Worm (Caenorhabditis elegans) whole organism, late embryonic: ENCODE measurements around the gene vglu-3.

Experiments
- F13H6.1 ChIP-seq: sonication (generic microtip); optimal IDR thresholded peaks from 2 replicates; lab custom pipeline; 2016; ENCODE audit warnings: missing genetic modification characterization, missing compliant biosample characterization
- Y22D7AL.16 ChIP-seq: sonication (generic microtip); optimal IDR thresholded peaks from 2 replicates; lab custom pipeline; 2016; ENCODE audit warnings: missing genetic modification characterization, missing compliant biosample characterization
- ama-1 ChIP-seq: fragments of 150-350 bp; optimal IDR thresholded peaks from 2 replicates; lab custom pipeline; 2014
- ceh-14 ChIP-seq: sonication (generic microtip); optimal IDR thresholded peaks from 2 replicates; lab custom pipeline; 2016; ENCODE audit warnings: missing genotype, missing genetic modification characterization, missing compliant biosample characterization
- ceh-18 ChIP-seq: sonication (generic microtip); optimal IDR thresholded peaks from 2 replicates; lab custom pipeline; 2016; ENCODE audit warnings: missing genetic modification characterization, missing compliant biosample characterization
- ceh-2 ChIP-seq: sonication (generic microtip); optimal IDR thresholded peaks from 2 replicates; lab custom pipeline; 2016; ENCODE audit warnings: missing genotype, missing genetic modification characterization, missing compliant biosample characterization
- ceh-30 ChIP-seq: fragments of 150-350 bp; optimal IDR thresholded peaks from 2 replicates; lab custom pipeline; 2014; ENCODE audit warnings: missing biosample characterization, missing genetic modification characterization
- ceh-34 ChIP-seq: sonication (generic microtip); optimal IDR thresholded peaks from 2 replicates; lab custom pipeline; 2016; ENCODE audit warnings: mild to moderate bottlenecking, missing genetic modification characterization, missing compliant biosample characterization
- ceh-45 ChIP-seq: fragments of 200-800 bp; sonication (Bioruptor generic); IDR thresholded peaks from 2 replicates; pipeline ENCODE4 v1.3.6; 2022; ENCODE audit warnings: missing genetic modification reagents, missing genetic modification characterization, missing compliant biosample characterization
- ceh-48 ChIP-seq: sonication (generic microtip); optimal IDR thresholded peaks from 2 replicates; lab custom pipeline; 2016; ENCODE audit warnings: missing genetic modification characterization, inconsistent platforms, missing compliant biosample characterization
- ceh-6 ChIP-seq: fragments of 200-800 bp; sonication (Bioruptor generic); optimal IDR thresholded peaks from 2 replicates; lab custom pipeline; 2018; ENCODE audit warnings: mild to moderate bottlenecking, missing genetic modification characterization, missing compliant biosample characterization
- ceh-9 ChIP-seq: sonication (generic microtip); optimal IDR thresholded peaks from 2 replicates; lab custom pipeline; 2016; ENCODE audit warnings: mild to moderate bottlenecking, missing genetic modification characterization, inconsistent platforms, missing compliant biosample characterization
- dmd-4 ChIP-seq: sonication (generic microtip); optimal IDR thresholded peaks from 2 replicates; lab custom pipeline; 2016; ENCODE audit warnings: borderline replicate concordance, missing genetic modification characterization, missing compliant biosample characterization
- dve-1 ChIP-seq: sonication (generic microtip); optimal IDR thresholded peaks from 2 replicates; lab custom pipeline; 2017; ENCODE audit warnings: antibody characterized with exemption, mild to moderate bottlenecking, missing genetic modification characterization, missing compliant biosample characterization
- ets-4 ChIP-seq: sonication (generic microtip); optimal IDR thresholded peaks from 2 replicates; lab custom pipeline; 2016; ENCODE audit warnings: missing genetic modification characterization, missing compliant biosample characterization
- eyg-1 ChIP-seq: sonication (generic microtip); optimal IDR thresholded peaks from 2 replicates; lab custom pipeline; 2016; ENCODE audit warnings: missing genotype, missing genetic modification characterization, missing compliant biosample characterization
- fax-1 ChIP-seq: sonication (generic microtip); optimal IDR thresholded peaks from 2 replicates; lab custom pipeline; 2016; ENCODE audit warnings: missing genotype, missing genetic modification characterization, missing compliant biosample characterization
- hlh-15 ChIP-seq: sonication (generic microtip); optimal IDR thresholded peaks from 2 replicates; lab custom pipeline; 2016; ENCODE audit warnings: missing genetic modification characterization, missing compliant biosample characterization
- hlh-30 ChIP-seq: sonication (generic microtip); optimal IDR thresholded peaks from 2 replicates; lab custom pipeline; 2017; ENCODE audit warnings: antibody characterized with exemption, missing genetic modification characterization, missing compliant biosample characterization; ENCODE audit not compliant: insufficient read depth
- hlh-6 ChIP-seq: sonication (generic microtip); optimal IDR thresholded peaks from 2 replicates; lab custom pipeline; 2016; ENCODE audit warnings: missing genotype, missing genetic modification characterization, missing compliant biosample characterization
- lim-6 ChIP-seq: sonication (generic microtip); optimal IDR thresholded peaks from 2 replicates; lab custom pipeline; 2016; ENCODE audit warnings: missing genetic modification characterization, missing compliant biosample characterization
- madf-2 ChIP-seq: sonication (generic microtip); optimal IDR thresholded peaks from 2 replicates; lab custom pipeline; 2017; ENCODE audit warnings: missing genetic modification characterization, missing compliant biosample characterization
- mec-3 ChIP-seq: sonication (generic microtip); optimal IDR thresholded peaks from 2 replicates; lab custom pipeline; 2016; ENCODE audit warnings: borderline replicate concordance, missing genetic modification characterization, missing compliant biosample characterization
- nfya-1 ChIP-seq: sonication (generic microtip); optimal IDR thresholded peaks from 2 replicates; lab custom pipeline; 2017; ENCODE audit warnings: missing genetic modification characterization, mild to moderate bottlenecking, missing compliant biosample characterization, antibody characterized with exemption, moderate library complexity
- npax-4 ChIP-seq: sonication (generic microtip); optimal IDR thresholded peaks from 2 replicates; lab custom pipeline; 2016; ENCODE audit warnings: missing genetic modification characterization, missing compliant biosample characterization
- pax-1 ChIP-seq: fragments of 150-350 bp; optimal IDR thresholded peaks from 2 replicates; lab custom pipeline; 2014; ENCODE audit warnings: missing biosample characterization, missing genetic modification characterization
- pha-2 ChIP-seq: sonication (generic microtip); optimal IDR thresholded peaks from 2 replicates; lab custom pipeline; 2017; ENCODE audit warnings: mild to moderate bottlenecking, missing genetic modification characterization, missing compliant biosample characterization
- pros-1 ChIP-seq: fragments of 150-350 bp; optimal IDR thresholded peaks from 2 replicates; lab custom pipeline; 2014; ENCODE audit warnings: missing biosample characterization, missing genetic modification reagents, missing genetic modification characterization
- sdc-2 ChIP-seq: sonication (generic microtip); optimal IDR thresholded peaks from 2 replicates; lab custom pipeline; 2016; ENCODE audit warnings: missing genotype, missing genetic modification characterization, missing compliant biosample characterization
- sox-4 ChIP-seq: sonication (generic microtip); optimal IDR thresholded peaks from 2 replicates; lab custom pipeline; 2017; ENCODE audit warnings: mild to moderate bottlenecking, missing genetic modification characterization, inconsistent platforms, missing compliant biosample characterization
- syd-9 ChIP-seq: sonication (generic microtip); optimal IDR thresholded peaks from 2 replicates; lab custom pipeline; 2016; ENCODE audit warnings: mild to moderate bottlenecking, missing genetic modification characterization, moderate library complexity, missing compliant biosample characterization
- tbx-7 ChIP-seq: sonication (generic microtip); optimal IDR thresholded peaks from 2 replicates; lab custom pipeline; 2016; ENCODE audit warnings: missing genotype, missing genetic modification characterization, missing compliant biosample characterization
- unc-55 ChIP-seq: sonication (generic microtip); optimal IDR thresholded peaks from 2 replicates; lab custom pipeline; 2017; ENCODE audit warnings: missing biosample characterization, missing genetic modification reagents, missing genetic modification characterization
- unc-86 ChIP-seq: sonication (generic microtip); optimal IDR thresholded peaks from 2 replicates; lab custom pipeline; 2016; ENCODE audit warnings: missing genetic modification characterization, missing compliant biosample characterization
- ztf-16 ChIP-seq: sonication (generic microtip); optimal IDR thresholded peaks from 2 replicates; lab custom pipeline; 2017; ENCODE audit warnings: missing genetic modification characterization, missing compliant biosample characterization

vglu-3 gene

ce11 chrIII:10300078-10300477, at the start of gene vglu-3:
TSS of gene vglu-3 (plus strand) at chrIII:10300378.
- TF ChIP-seq madf-2 (no peak), F13H6.1 (tag; lab: Kevin White, UChicago) (no peak), fax-1 (no peak), sox-4 (tag; lab: Kevin White, UChicago) (no peak), ceh-45 (GFP tag; lab: Robert Waterston, UW) (no peak), Y22D7AL.16 (tag; lab: Kevin White, UChicago) (no peak)

DNA sequence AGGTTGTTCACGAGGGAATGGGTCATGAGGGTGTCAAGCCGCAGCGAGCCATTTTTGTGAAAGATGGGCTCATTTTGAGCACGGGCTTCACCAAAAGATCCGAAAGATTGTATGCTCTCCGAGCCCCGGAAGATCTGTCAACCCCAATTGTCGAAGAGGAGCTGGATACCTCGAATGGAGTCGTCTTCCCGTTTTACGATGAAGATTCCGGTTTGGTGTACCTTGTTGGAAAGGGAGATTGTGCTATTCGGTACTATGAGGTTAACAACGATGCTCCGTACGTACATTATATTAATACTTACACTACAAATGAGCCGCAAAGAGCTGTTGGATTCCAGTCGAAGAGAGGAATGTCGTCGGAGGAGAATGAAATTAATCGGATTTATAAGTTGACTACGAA, 49.1 kb upstream of the vglu-3 start:
- TF ChIP-seq mec-3 (tag; lab: Kevin White, UChicago): no peak
- TF ChIP-seq sox-4 (tag; lab: Kevin White, UChicago): no peak
- no peak for TF ChIP-seq ceh-2 (tag; lab: Kevin White, UChicago)
- TF ChIP-seq ceh-30 (tag; lab: Kevin White, UChicago): no peak
- no peak for TF ChIP-seq ceh-18
- no peak for TF ChIP-seq hlh-15 (tag; lab: Kevin White, UChicago)
- TF ChIP-seq npax-4: no peak
- no peak for TF ChIP-seq ztf-16 (tag; lab: Kevin White, UChicago)
- TF ChIP-seq lim-6: no peak
- TF ChIP-seq ets-4: no peak
- TF ChIP-seq fax-1: no peak
- no peak for TF ChIP-seq nfya-1 (tag; lab: Kevin White, UChicago)
- no peak for TF ChIP-seq ceh-6
- TF ChIP-seq unc-55 (GFP tag; lab: Kevin White, UChicago): no peak
- TF ChIP-seq ama-1 (lab: Kevin White, UChicago): no peak
- TF ChIP-seq hlh-30 (tag; lab: Kevin White, UChicago): no peak
- TF ChIP-seq eyg-1 (tag; lab: Kevin White, UChicago): no peak
- TF ChIP-seq ceh-48: no peak

ce11 chrIII:10253334-10253733, 46.8 kb upstream of the vglu-3 start:
- TF ChIP-seq pros-1 (tag; lab: Kevin White, UChicago) (no peak), eyg-1 (tag; lab: Kevin White, UChicago) (no peak), ceh-45 (GFP tag; lab: Robert Waterston, UW) (no peak), tbx-7 (tag; lab: Kevin White, UChicago) (no peak), hlh-6 (tag; lab: Kevin White, UChicago) (no peak), ceh-34 (tag; lab: Kevin White, UChicago) (no peak), ceh-14 (tag; lab: Kevin White, UChicago) (no peak), sox-4 (tag; lab: Kevin White, UChicago) (no peak), ceh-9 (tag; lab: Kevin White, UChicago) (no peak), sdc-2 (tag; lab: Kevin White, UChicago) (no peak), dve-1 (tag; lab: Kevin White, UChicago) (no peak), ceh-6 (no peak), mec-3 (tag; lab: Kevin White, UChicago) (no peak), ama-1 (lab: Kevin White, UChicago) (no peak)

DNA sequence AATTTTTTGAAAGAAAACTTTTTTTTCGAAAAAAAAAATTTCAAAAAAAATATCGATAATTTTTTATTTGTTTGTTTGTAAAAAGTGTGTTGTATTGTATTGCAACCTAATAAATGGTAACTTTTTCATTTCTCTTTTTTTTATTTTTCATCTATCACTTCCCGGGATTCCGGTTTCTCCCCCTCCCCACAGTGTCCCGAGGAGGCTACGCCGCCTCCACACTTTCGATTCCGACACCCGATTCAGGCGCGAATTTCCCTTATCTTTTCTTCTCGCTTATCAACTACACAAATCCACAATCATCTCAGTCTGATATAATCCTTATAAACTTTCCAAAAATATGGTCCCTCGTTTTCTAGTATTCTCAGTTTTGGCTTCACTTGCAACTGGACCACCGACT, 45.6 kb upstream of the vglu-3 start, which contains the start of gene R01H10.4:
R01H10.4 (plus strand) TSS at position 236 of the 400 bp plus-strand sequence.
- TF ChIP-seq pax-1 (tag; lab: Kevin White, UChicago) (no peak), sdc-2 (tag; lab: Kevin White, UChicago) (no peak), unc-86 (tag; lab: Kevin White, UChicago) (no peak), sox-4 (tag; lab: Kevin White, UChicago) (no peak), madf-2 (no peak), pha-2 (no peak), dve-1 (tag; lab: Kevin White, UChicago) (no peak), F13H6.1 (tag; lab: Kevin White, UChicago) (no peak), syd-9 (tag; lab: Kevin White, UChicago) (no peak), ceh-9 (tag; lab: Kevin White, UChicago) (no peak), dmd-4 (tag; lab: Kevin White, UChicago) (no peak), unc-55 (GFP tag; lab: Kevin White, UChicago) (no peak), tbx-7 (tag; lab: Kevin White, UChicago) (no peak)
